Worm (Caenorhabditis elegans) whole organism, L4/young adult: ENCODE measurements around the gene C23G10.1.

Source experiments
- W03F9.2 ChIP-seq: fragments of 150-350 bp; optimal IDR thresholded peaks from 2 replicates; lab custom pipeline; 2014; ENCODE audit warnings: missing biosample characterization, missing genetic modification characterization
- dao-5 ChIP-seq: sonication (generic microtip); optimal IDR thresholded peaks from 2 replicates; lab custom pipeline; 2016; ENCODE audit warnings: missing genotype, missing genetic modification characterization, moderate library complexity, missing compliant biosample characterization
- him-1 ChIP-seq: sonication (generic microtip); optimal IDR thresholded peaks from 2 replicates; lab custom pipeline; 2016; ENCODE audit warnings: missing genotype, missing genetic modification reagents, missing genetic modification characterization, missing compliant biosample characterization

ce11 chrIII:6190810-6191209, 18.3 kb upstream of the C23G10.1 start, which contains the start of gene C23G10.5:
- TF ChIP-seq dao-5 (tag; lab: Kevin White, UChicago): no peak
- TF ChIP-seq him-1: no peak
- no peak for TF ChIP-seq W03F9.2 (tag; lab: Kevin White, UChicago)
